Worm (Caenorhabditis elegans) whole organism, L1 larva: ENCODE data around the gene C50E3.9.

Experiments used
- blmp-1 ChIP-seq: fragments of 150-350 bp; optimal IDR thresholded peaks from 2 replicates; lab custom pipeline; 2014; ENCODE audit warnings: missing biosample characterization, missing genetic modification characterization
- unc-62 ChIP-seq: fragments of 150-350 bp; optimal IDR thresholded peaks from 2 replicates; lab custom pipeline; 2014; ENCODE audit warnings: missing biosample characterization, missing genetic modification reagents, missing genetic modification characterization

ce11 chrV:7570290-7570689 is 29.8 kb downstream of the C50E3.9 start, which contains the start of gene clec-212:
- TF ChIP-seq unc-62 = no peak
- TF ChIP-seq blmp-1 (tag; lab: Kevin White, UChicago) = no peak
